Fruit fly (Drosophila melanogaster) whole organism, embryonic: ENCODE results near the gene mRpL10.

ENCODE experiments used
- Atf-2 ChIP-seq: fragments of 200-800 bp; sonication (Bioruptor generic); optimal IDR thresholded peaks from 2 replicates; lab custom pipeline; 2016; ENCODE audit warnings: missing biosample characterization, missing genetic modification characterization
- Awh ChIP-seq: fragments of 200-800 bp; sonication (Bioruptor generic); IDR thresholded peaks from 2 replicates; pipeline ENCODE4, ENCODE4 v1.3.6; 2022; ENCODE audit warnings: missing biosample characterization, missing genetic modification characterization
- B-H2 ChIP-seq: fragments of 200-800 bp; sonication (Bioruptor generic); optimal IDR thresholded peaks from 2 replicates; lab custom pipeline; 2018; ENCODE audit warnings: missing biosample characterization, mild to moderate bottlenecking, missing genetic modification characterization
- Bgb ChIP-seq: fragments of 200-800 bp; sonication (Bioruptor generic); IDR thresholded peaks from 2 replicates; pipeline ENCODE4 v1.3.6; 2022; ENCODE audit warnings: missing biosample characterization, missing genetic modification characterization; ENCODE audit not compliant: partially characterized antibody
- BtbVII ChIP-seq: fragments of 200-800 bp; sonication (Bioruptor generic); optimal IDR thresholded peaks from 3 replicates; lab custom pipeline; 2017; ENCODE audit warnings: missing biosample characterization, mild to moderate bottlenecking, missing genetic modification characterization
- CG1024 ChIP-seq: fragments of 200-800 bp; sonication (Bioruptor generic); IDR thresholded peaks from 2 replicates; pipeline ENCODE4 v1.3.6; 2022; ENCODE audit warnings: missing biosample characterization, missing genetic modification characterization
- CG11093 ChIP-seq: fragments of 200-800 bp; sonication (Bioruptor generic); IDR thresholded peaks from 3 replicates; pipeline ENCODE4 v1.3.6; 2022; ENCODE audit warnings: missing biosample characterization, missing genetic modification characterization
- CG15479 ChIP-seq: fragments of 200-800 bp; sonication (Bioruptor generic); optimal IDR thresholded peaks from 3 replicates; lab custom pipeline; 2019; ENCODE audit warnings: missing biosample characterization, mild to moderate bottlenecking, missing genetic modification characterization, moderate library complexity
- CG16813 ChIP-seq: fragments of 200-800 bp; sonication (Bioruptor generic); IDR thresholded peaks from 3 replicates; pipeline ENCODE4 v1.3.6; 2022; ENCODE audit warnings: missing biosample characterization, missing genetic modification characterization; ENCODE audit not compliant: partially characterized antibody
- CG18262 ChIP-seq: fragments of 200-800 bp; optimal IDR thresholded peaks from 3 replicates; lab custom pipeline; 2019; ENCODE audit warnings: missing biosample characterization, mild to moderate bottlenecking, missing genetic modification characterization, moderate library complexity
- CG1832 ChIP-seq: fragments of 200-800 bp; sonication (Bioruptor generic); optimal IDR thresholded peaks from 2 replicates; lab custom pipeline; 2017; ENCODE audit warnings: missing biosample characterization, mild to moderate bottlenecking, missing genetic modification characterization, inconsistent platforms
- CG2678 ChIP-seq: fragments of 200-800 bp; sonication (Bioruptor generic); optimal IDR thresholded peaks from 3 replicates; lab custom pipeline; 2019; ENCODE audit warnings: missing biosample characterization, mild to moderate bottlenecking, missing genetic modification characterization, moderate library complexity
- CG2889 ChIP-seq: fragments of 200-800 bp; sonication (Bioruptor generic); IDR thresholded peaks from 3 replicates; pipeline ENCODE4 v1.3.6; 2022; ENCODE audit warnings: missing biosample characterization, missing genetic modification characterization
- CG4328 ChIP-seq: fragments of 200-800 bp; sonication (Bioruptor generic); optimal IDR thresholded peaks from 3 replicates; lab custom pipeline; 2017; ENCODE audit warnings: missing biosample characterization, missing genetic modification reagents, missing genetic modification characterization
- CG6654 ChIP-seq: fragments of 200-800 bp; sonication (Bioruptor generic); optimal IDR thresholded peaks from 2 replicates; lab custom pipeline; 2017; ENCODE audit warnings: missing biosample characterization, mild to moderate bottlenecking, missing genetic modification characterization
- CG8290 ChIP-seq, 3 experiments: fragments of 200-800 bp; sonication (Bioruptor generic); optimal IDR thresholded peaks; 2 replicates each; lab custom pipeline; 2016 to 2019; ENCODE audit warnings: missing biosample characterization in 3 of 3, missing genetic modification characterization in 3 of 3, mild to moderate bottlenecking in 2 of 3, moderate library complexity in 1 of 3
- Chrac-16 ChIP-seq: fragments of 200-800 bp; sonication (Bioruptor generic); optimal IDR thresholded peaks from 3 replicates; lab custom pipeline; 2016; ENCODE audit warnings: missing biosample characterization, missing genetic modification characterization
- D19B ChIP-seq: fragments of 200-800 bp; sonication (Bioruptor generic); optimal IDR thresholded peaks from 2 replicates; lab custom pipeline; 2017; ENCODE audit warnings: missing biosample characterization, mild to moderate bottlenecking, missing genetic modification characterization
- Dek ChIP-seq: fragments of 200-800 bp; sonication (Bioruptor generic); optimal IDR thresholded peaks from 3 replicates; lab custom pipeline; 2019; ENCODE audit warnings: missing biosample characterization, mild to moderate bottlenecking, missing genetic modification characterization, moderate library complexity
- Drgx ChIP-seq: fragments of 200-800 bp; sonication (Bioruptor generic); IDR thresholded peaks from 2 replicates; pipeline ENCODE4 v1.3.6; 2022; ENCODE audit warnings: missing biosample characterization, missing genetic modification characterization
- E2f1 ChIP-seq: fragments of 200-800 bp; sonication (Bioruptor generic); IDR thresholded peaks from 2 replicates; pipeline ENCODE4 v1.3.6; 2022; ENCODE audit warnings: missing biosample characterization, missing genetic modification characterization
- Ets65A ChIP-seq: fragments of 200-800 bp; sonication (Bioruptor generic); peaks from one replicate; lab custom pipeline; 2016; ENCODE audit warnings: missing biosample characterization, missing genetic modification characterization
- Fer3 ChIP-seq: fragments of 200-800 bp; sonication (Bioruptor generic); optimal IDR thresholded peaks from 2 replicates; lab custom pipeline; 2018; ENCODE audit warnings: missing biosample characterization, mild to moderate bottlenecking, missing genetic modification characterization, moderate library complexity
- Hand ChIP-seq: fragments of 200-800 bp; sonication (Bioruptor generic); optimal IDR thresholded peaks from 2 replicates; lab custom pipeline; 2017; ENCODE audit warnings: mild to moderate bottlenecking, missing biosample characterization, missing genetic modification reagents, missing genetic modification characterization
- HmgD ChIP-seq: fragments of 200-800 bp; sonication (Bioruptor generic); optimal IDR thresholded peaks from 3 replicates; lab custom pipeline; 2016; ENCODE audit warnings: missing biosample characterization, missing genetic modification characterization
- Hr39 ChIP-seq: fragments of >200 bp; optimal IDR thresholded peaks from 2 replicates; lab custom pipeline; 2017
- Hr78 ChIP-seq, 2 experiments: fragments of 200-800 bp in 1 of 2; fragments of >200 bp in 1 of 2; sonication (Bioruptor generic) in 1 of 2; optimal IDR thresholded peaks; 2 replicates each; lab custom pipeline; 2017 to 2019; ENCODE audit warnings: missing biosample characterization in 2 of 2, missing genetic modification characterization in 2 of 2, mild to moderate bottlenecking in 1 of 2, moderate library complexity in 1 of 2
- Lhr ChIP-seq: fragments of 200-800 bp; sonication (Bioruptor generic); optimal IDR thresholded peaks from 3 replicates; lab custom pipeline; 2017; ENCODE audit warnings: mild to moderate bottlenecking, missing biosample characterization, missing genetic modification reagents, missing genetic modification characterization
- Poxn ChIP-seq: fragments of 200-800 bp; sonication (Bioruptor generic); IDR thresholded peaks from 2 replicates; pipeline ENCODE4 v1.3.6; 2022; ENCODE audit warnings: missing biosample characterization, missing genetic modification characterization
- Trl ChIP-seq, 3 experiments: fragments of >200 bp in 2 of 3; fragments of 200-800 bp in 1 of 3; sonication (Bioruptor generic) in 1 of 3; optimal IDR thresholded peaks; 2 replicates in 1 of 3; 3 replicates in 2 of 3; lab custom pipeline; 2016 to 2017; ENCODE audit warnings: missing biosample characterization in 1 of 3, missing genetic modification characterization in 1 of 3
- amos ChIP-seq: fragments of 200-800 bp; sonication (Bioruptor generic); IDR thresholded peaks from 2 replicates; pipeline ENCODE4 v1.3.6; 2022; ENCODE audit warnings: missing biosample characterization, missing genetic modification characterization; ENCODE audit not compliant: partially characterized antibody
- ase ChIP-seq: fragments of 200-800 bp; sonication (Bioruptor generic); IDR thresholded peaks from 3 replicates; pipeline ENCODE4 v1.3.6; 2022; ENCODE audit warnings: missing biosample characterization, missing genetic modification characterization
- az2 ChIP-seq: fragments of 200-800 bp; sonication (Bioruptor generic); optimal IDR thresholded peaks from 3 replicates; lab custom pipeline; 2016; ENCODE audit warnings: missing biosample characterization, missing genetic modification characterization
- br ChIP-seq: fragments of >200 bp; optimal IDR thresholded peaks from 2 replicates; lab custom pipeline; 2017
- btn ChIP-seq: fragments of 200-800 bp; sonication (Bioruptor generic); optimal IDR thresholded peaks from 2 replicates; lab custom pipeline; 2016; ENCODE audit warnings: missing biosample characterization, missing genetic modification characterization
- caup ChIP-seq: fragments of 200-800 bp; sonication (Bioruptor generic); optimal IDR thresholded peaks from 3 replicates; lab custom pipeline; 2017; ENCODE audit warnings: missing biosample characterization, mild to moderate bottlenecking, missing genetic modification characterization, moderate library complexity; ENCODE audit not compliant: severe bottlenecking
- ewg ChIP-seq: fragments of 200-800 bp; sonication (Bioruptor generic); optimal IDR thresholded peaks from 3 replicates; lab custom pipeline; 2017; ENCODE audit warnings: mild to moderate bottlenecking, missing biosample characterization, missing genetic modification reagents, missing genetic modification characterization
- lab ChIP-seq: fragments of 200-800 bp; sonication (Bioruptor generic); optimal IDR thresholded peaks from 3 replicates; lab custom pipeline; 2017; ENCODE audit warnings: missing biosample characterization, missing genetic modification characterization, mild to moderate bottlenecking, moderate library complexity, missing genetic modification reagents
- lbe ChIP-seq: fragments of 200-800 bp; sonication (Bioruptor generic); optimal IDR thresholded peaks from 2 replicates; lab custom pipeline; 2016; ENCODE audit warnings: missing biosample characterization, mild to moderate bottlenecking, missing genetic modification characterization
- mam ChIP-seq: fragments of 200-800 bp; sonication (Bioruptor generic); optimal IDR thresholded peaks from 3 replicates; lab custom pipeline; 2016; ENCODE audit warnings: missing biosample characterization, missing genetic modification characterization
- ranshi ChIP-seq: fragments of 200-800 bp; sonication (Bioruptor generic); IDR thresholded peaks from 2 replicates; pipeline ENCODE4 v1.3.6; 2022; ENCODE audit warnings: missing biosample characterization, missing genetic modification characterization
- repo ChIP-seq: fragments of 200-800 bp; sonication (Bioruptor generic); optimal IDR thresholded peaks from 2 replicates; lab custom pipeline; 2016; ENCODE audit warnings: missing biosample characterization, missing genetic modification characterization
- sc ChIP-seq, 3 experiments: fragments of >200 bp in 2 of 3; fragments of 200-800 bp in 1 of 3; sonication (Bioruptor generic) in 1 of 3; optimal IDR thresholded peaks; 2 replicates in 2 of 3; 3 replicates in 1 of 3; lab custom pipeline; 2017; ENCODE audit warnings: mild to moderate bottlenecking in 1 of 3, missing biosample characterization in 1 of 3, missing genetic modification characterization in 1 of 3, missing genetic modification reagents in 1 of 3
- sna ChIP-seq: fragments of 200-800 bp; sonication (Bioruptor generic); IDR thresholded peaks from 2 replicates; pipeline ENCODE4 v1.3.6; 2022; ENCODE audit warnings: missing biosample characterization, missing genetic modification characterization; ENCODE audit not compliant: partially characterized antibody
- ssp ChIP-seq: fragments of 200-800 bp; sonication (Bioruptor generic); IDR thresholded peaks from 2 replicates; pipeline ENCODE4 v1.3.6; 2022; ENCODE audit warnings: missing biosample characterization, missing genetic modification characterization
- stwl ChIP-seq: fragments of 200-800 bp; sonication (Bioruptor generic); optimal IDR thresholded peaks from 3 replicates; lab custom pipeline; 2018; ENCODE audit warnings: missing biosample characterization, mild to moderate bottlenecking, missing genetic modification characterization, moderate library complexity
- tll ChIP-seq, 2 experiments: fragments of 200-800 bp in 1 of 2; fragments of >200 bp in 1 of 2; sonication (Bioruptor generic) in 1 of 2; optimal IDR thresholded peaks; 2 replicates each; lab custom pipeline; 2017 to 2019; ENCODE audit warnings: missing biosample characterization in 2 of 2, missing genetic modification characterization in 2 of 2, mild to moderate bottlenecking in 1 of 2, moderate library complexity in 1 of 2
- vvl ChIP-seq: fragments of 200-800 bp; sonication (Bioruptor generic); IDR thresholded peaks from 2 replicates; pipeline ENCODE4 v1.3.6; 2022; ENCODE audit warnings: missing biosample characterization, missing genetic modification characterization

mRpL10 gene

DNA sequence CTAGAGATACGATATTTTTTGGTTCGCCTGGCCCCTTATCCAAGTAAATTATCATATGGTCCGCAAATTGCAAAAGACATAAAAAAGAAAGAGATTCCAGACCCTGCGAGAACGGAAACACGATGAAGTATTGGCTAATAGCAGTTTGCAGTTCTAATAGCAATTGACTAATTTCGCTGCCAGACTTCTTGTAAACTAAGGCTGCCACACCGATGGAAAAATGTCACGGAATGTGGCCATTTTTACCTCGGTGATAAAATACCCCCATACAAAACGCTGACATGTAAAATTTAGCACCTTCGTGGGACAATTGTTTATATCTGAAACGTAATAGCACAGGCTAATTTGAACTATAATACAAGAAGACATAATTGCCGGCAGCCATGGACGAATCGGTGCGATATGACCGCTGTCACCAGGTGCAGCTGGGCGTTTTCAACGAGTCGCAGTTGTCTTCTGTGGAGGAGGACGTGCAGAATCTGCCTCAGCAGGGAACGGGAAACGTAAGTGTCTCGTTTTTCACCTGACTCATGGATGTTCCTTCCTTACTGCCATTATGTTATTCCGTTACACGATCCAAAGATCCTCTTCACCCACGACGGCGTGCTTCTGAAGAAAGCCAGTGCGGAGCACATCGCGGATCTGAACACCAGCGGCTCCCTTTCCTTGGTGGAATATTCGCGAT is 3.7 kb downstream of the mRpL10 start, which contains the start of the genes Tbc1d15-17 and CG11617 (continued):
- TF ChIP-seq Awh (GFP tag; lab: Robert Waterston, UW) (no peak), lab (GFP tag; lab: Kevin White, UChicago) (no peak), E2f1 (GFP tag; lab: Robert Waterston, UW) (no peak), CG16813 (peak; percentile 41; the same call in 1 of the 3 replicates), Dek (peak; percentile 15), vvl (0 out of 2 replicates have a peak, but pooled peaks have one; percentile 42), mam (GFP tag; lab: Kevin White, UChicago) (no peak), Hand (GFP tag; lab: Kevin White, UChicago) (no peak), CG1024 (GFP tag; lab: Robert Waterston, UW) (no peak), sc (optimal IDR thresholded peaks at IDR 0.05; lab: Kevin White, UChicago) (no peak), sc (GFP tag; optimal IDR thresholded peaks at IDR 0.05; lab: Kevin White, UChicago) (no peak), CG2889 (GFP tag; lab: Robert Waterston, UW) (no peak), sna (peak; percentile 15; the same call in 1 of the 2 replicates), amos (GFP tag; lab: Robert Waterston, UW) (peak; percentile 63; the same call in 1 of the 2 replicates), btn (GFP tag; lab: Kevin White, UChicago) (no peak), br (lab: Kevin White, UChicago) (no peak), lbe (GFP tag; lab: Kevin White, UChicago) (no peak), ssp (GFP tag; lab: Robert Waterston, UW) (no peak), B-H2 (peak; percentile 32), tll (GFP tag; optimal IDR thresholded peaks at IDR 0.05; lab: Kevin White, UChicago) (peak in 1 of 2 experiments; percentile 31), HmgD (GFP tag; lab: Kevin White, UChicago) (peak; percentile 47), repo (GFP tag; lab: Kevin White, UChicago) (no peak), Chrac-16 (GFP tag; lab: Kevin White, UChicago) (no peak), Lhr (GFP tag; lab: Kevin White, UChicago) (peak; percentile 92), Ets65A (GFP tag; lab: Kevin White, UChicago) (no peak), Bgb (GFP tag; lab: Robert Waterston, UW) (peak; percentile 60), Atf-2 (GFP tag; lab: Kevin White, UChicago) (no peak), CG18262 (tag; lab: Kevin White, UChicago) (no peak), ranshi (GFP tag; lab: Robert Waterston, UW) (no peak), ewg (GFP tag; lab: Kevin White, UChicago) (no peak), CG15479 (GFP tag; lab: Kevin White, UChicago) (no peak), Drgx (GFP tag; lab: Robert Waterston, UW) (no peak), caup (no peak), Trl (optimal IDR thresholded peaks at IDR 0.05; lab: Kevin White, UChicago) (no peak), Trl (GFP tag; optimal IDR thresholded peaks at IDR 0.05; lab: Kevin White, UChicago) (no peak), D19B (GFP tag; lab: Kevin White, UChicago) (no peak), BtbVII (GFP tag; lab: Kevin White, UChicago) (no peak), CG4328 (GFP tag; lab: Kevin White, UChicago) (no peak), CG8290 (GFP tag; optimal IDR thresholded peaks at IDR 0.05; lab: Kevin White, UChicago) (no peak), CG8290 (tag; optimal IDR thresholded peaks at IDR 0.05; lab: Kevin White, UChicago) (no peak), stwl (peak; percentile 81), az2 (GFP tag; lab: Kevin White, UChicago) (no peak), Hr39 (lab: Kevin White, UChicago) (no peak), CG2678 (tag; lab: Kevin White, UChicago) (no peak), Poxn (GFP tag; lab: Robert Waterston, UW) (no peak), CG11093 (GFP tag; lab: Robert Waterston, UW) (no peak), CG1832 (GFP tag; lab: Kevin White, UChicago) (no peak), Hr78 (GFP tag; optimal IDR thresholded peaks at IDR 0.05; lab: Kevin White, UChicago) (no peak), ase (GFP tag; lab: Robert Waterston, UW) (no peak), Fer3 (tag; lab: Kevin White, UChicago) (no peak), CG6654 (GFP tag; lab: Kevin White, UChicago) (no peak)
